Worm (Caenorhabditis elegans) whole organism, midembryonic: ENCODE data around the gene str-145.

Experiments
- cog-1 ChIP-seq: sonication (generic microtip); optimal IDR thresholded peaks from 2 replicates; lab custom pipeline; 2016; ENCODE audit warnings: missing genetic modification characterization, missing compliant biosample characterization
- flt-1 ChIP-seq: fragments of 200-800 bp; sonication (Bioruptor generic); IDR thresholded peaks from 2 replicates; pipeline ENCODE4 v1.3.6; 2022; ENCODE audit warnings: missing genetic modification characterization, missing compliant biosample characterization
- klf-2 ChIP-seq: fragments of 200-800 bp; sonication (Bioruptor generic); conservative IDR thresholded peaks from 2 replicates; pipeline ENCODE4 v1.3.6; 2022; ENCODE audit warnings: missing genetic modification reagents, missing genetic modification characterization, missing compliant biosample characterization
- ztf-23 ChIP-seq: fragments of 200-800 bp; sonication (Bioruptor generic); IDR thresholded peaks from 2 replicates; pipeline ENCODE4 v1.3.6; 2022; ENCODE audit warnings: missing genetic modification reagents, missing genetic modification characterization, missing compliant biosample characterization
- ztf-29 ChIP-seq: fragments of 200-800 bp; sonication (Bioruptor generic); IDR thresholded peaks from 2 replicates; pipeline ENCODE4 v1.3.6; 2022; ENCODE audit warnings: missing genetic modification reagents, missing genetic modification characterization, missing compliant biosample characterization

DNA sequence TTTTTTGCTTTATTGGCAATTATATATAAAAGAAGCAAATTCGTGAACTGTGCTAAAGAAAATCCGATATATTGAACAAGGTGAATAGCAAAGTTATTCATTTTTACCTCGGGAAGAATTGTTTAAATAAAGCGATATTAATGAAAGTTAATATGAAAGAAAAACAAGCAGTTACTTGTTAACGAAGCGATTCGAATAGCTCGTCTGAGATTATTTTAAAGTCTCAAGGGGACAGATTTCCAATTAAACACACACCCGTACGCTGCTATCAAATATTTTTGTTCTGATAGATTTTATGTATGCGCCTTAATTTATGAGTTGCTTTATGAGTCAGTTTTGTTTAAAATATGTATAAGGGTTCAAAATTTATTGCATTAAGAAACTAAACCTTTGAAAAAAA is 30.3 kb downstream of the str-145 start, which contains the start of gene str-140:
- TF ChIP-seq ztf-29 (GFP tag; lab: Robert Waterston, UW) (no peak), cog-1 (no peak), flt-1 (GFP tag; lab: Robert Waterston, UW) (no peak), ztf-23 (no peak), klf-2 (no peak)
